Fruit fly (Drosophila melanogaster) whole organism, pupa: ENCODE results near the gene CG33710.

Experiments used
- CG10348 ChIP-seq: fragments of 200-800 bp; sonication (Bioruptor generic); IDR thresholded peaks from 2 replicates; pipeline ENCODE4 v1.3.6; 2022; ENCODE audit warnings: missing biosample characterization, missing genetic modification characterization
- CG12605 ChIP-seq: fragments of 200-800 bp; sonication (Bioruptor generic); IDR thresholded peaks from 2 replicates; pipeline ENCODE4 v1.3.6; 2022; ENCODE audit warnings: missing biosample characterization, missing genetic modification characterization
- CG13204 ChIP-seq: fragments of 200-800 bp; sonication (Bioruptor generic); optimal IDR thresholded peaks from 2 replicates; lab custom pipeline; 2018; ENCODE audit warnings: missing biosample characterization, mild to moderate bottlenecking, missing genetic modification characterization, moderate library complexity
- CG14655 ChIP-seq: fragments of 200-800 bp; sonication (Bioruptor generic); optimal IDR thresholded peaks from 3 replicates; lab custom pipeline; 2017; ENCODE audit warnings: mild to moderate bottlenecking, missing biosample characterization, missing genetic modification reagents, missing genetic modification characterization
- CG15710 ChIP-seq: fragments of 200-800 bp; sonication (Bioruptor generic); optimal IDR thresholded peaks from 2 replicates; lab custom pipeline; 2018; ENCODE audit warnings: missing biosample characterization, mild to moderate bottlenecking, missing genetic modification characterization, moderate library complexity
- CG17806 ChIP-seq: fragments of 200-800 bp; sonication (Bioruptor generic); optimal IDR thresholded peaks from 2 replicates; lab custom pipeline; 2018; ENCODE audit warnings: missing biosample characterization, mild to moderate bottlenecking, missing genetic modification characterization, moderate library complexity
- CG32121 ChIP-seq: fragments of 200-800 bp; sonication (Bioruptor generic); IDR thresholded peaks from 2 replicates; pipeline ENCODE4 v1.3.6; 2022; ENCODE audit warnings: missing biosample characterization, missing genetic modification characterization
- CG34367 ChIP-seq: fragments of 200-800 bp; sonication (Bioruptor generic); optimal IDR thresholded peaks from 2 replicates; lab custom pipeline; 2018; ENCODE audit warnings: missing biosample characterization, mild to moderate bottlenecking, missing genetic modification characterization
- CG4496 ChIP-seq: fragments of 200-800 bp; sonication (Bioruptor generic); IDR thresholded peaks from 3 replicates; pipeline ENCODE4 v1.3.6; 2022; ENCODE audit warnings: missing biosample characterization, missing genetic modification characterization
- CG8159 ChIP-seq: fragments of 200-800 bp; sonication (Bioruptor generic); optimal IDR thresholded peaks from 3 replicates; lab custom pipeline; 2018; ENCODE audit warnings: missing biosample characterization, mild to moderate bottlenecking, missing genetic modification characterization, moderate library complexity
- CG8301 ChIP-seq: fragments of 200-800 bp; sonication (Bioruptor generic); optimal IDR thresholded peaks from 2 replicates; lab custom pipeline; 2018; ENCODE audit warnings: missing biosample characterization, mild to moderate bottlenecking, missing genetic modification characterization
- CG9948 ChIP-seq: fragments of 200-800 bp; sonication (Bioruptor generic); optimal IDR thresholded peaks from 2 replicates; lab custom pipeline; 2018; ENCODE audit warnings: missing biosample characterization, mild to moderate bottlenecking, missing genetic modification characterization, moderate library complexity
- D1 ChIP-seq: fragments of 200-800 bp; sonication (Bioruptor generic); optimal IDR thresholded peaks from 2 replicates; lab custom pipeline; 2018; ENCODE audit warnings: missing biosample characterization, mild to moderate bottlenecking, missing genetic modification characterization, moderate library complexity
- EcR ChIP-seq: fragments of 200-800 bp; sonication (Bioruptor generic); optimal IDR thresholded peaks from 3 replicates; lab custom pipeline; 2019; ENCODE audit warnings: missing biosample characterization, missing genetic modification characterization, mild to moderate bottlenecking, moderate library complexity, missing genetic modification reagents
- Ets98B ChIP-seq: fragments of 200-800 bp; sonication (Bioruptor generic); IDR thresholded peaks from 2 replicates; pipeline ENCODE4 v1.3.6; 2022; ENCODE audit warnings: missing biosample characterization, missing genetic modification characterization
- Pif1A ChIP-seq: fragments of 200-800 bp; sonication (Bioruptor generic); optimal IDR thresholded peaks from 3 replicates; lab custom pipeline; 2016; ENCODE audit warnings: missing biosample characterization, missing genetic modification characterization
- Pif1B ChIP-seq: fragments of 200-800 bp; sonication (Bioruptor generic); optimal IDR thresholded peaks from 3 replicates; lab custom pipeline; 2016; ENCODE audit warnings: missing biosample characterization, missing genetic modification characterization
- Snoo ChIP-seq: fragments of 200-800 bp; sonication (Bioruptor generic); optimal IDR thresholded peaks from 3 replicates; lab custom pipeline; 2017; ENCODE audit warnings: missing biosample characterization, mild to moderate bottlenecking, missing genetic modification characterization, inconsistent platforms
- fd96Ca ChIP-seq: fragments of 200-800 bp; sonication (Bioruptor generic); IDR thresholded peaks from 3 replicates; pipeline ENCODE4 v1.3.6; 2022; ENCODE audit warnings: missing biosample characterization, missing genetic modification characterization
- gl ChIP-seq: fragments of 200-800 bp; sonication (Bioruptor generic); optimal IDR thresholded peaks from 2 replicates; lab custom pipeline; 2018; ENCODE audit warnings: missing biosample characterization, mild to moderate bottlenecking, missing genetic modification characterization
- rn ChIP-seq: fragments of 200-800 bp; sonication (Bioruptor generic); IDR thresholded peaks from 2 replicates; pipeline ENCODE4 v1.3.6; 2022; ENCODE audit warnings: missing biosample characterization, missing genetic modification characterization

The CG33710 gene

dm6 chr3L:19951868-19952267 is 722 bp downstream of the CG33710 start, which contains the start of gene CG34258:
CG34258 (minus strand) TSS chr3L:19951968.
- TF ChIP-seq gl (tag; lab: Kevin White, UChicago) (no peak), CG12605 (GFP tag; lab: Robert Waterston, UW) (no peak), CG17806 (tag; lab: Kevin White, UChicago) (no peak), CG34367 (tag; lab: Kevin White, UChicago) (no peak), CG15710 (tag; lab: Kevin White, UChicago) (no peak), CG32121 (GFP tag; lab: Robert Waterston, UW) (no peak), EcR (no peak)
- TF ChIP-seq, all 21 proteins: peak for 0

- TF ChIP-seq fd96Ca (no peak), CG34367 (tag; lab: Kevin White, UChicago) (no peak), CG14655 (GFP tag; lab: Kevin White, UChicago) (no peak), CG13204 (GFP tag; lab: Kevin White, UChicago) (no peak), D1 (no peak), CG10348 (GFP tag; lab: Robert Waterston, UW) (no peak), EcR (no peak)
Observed at dm6 chr3L:19951035-19951434, 1.6 kb downstream of the CG33710 start, which contains the start of gene CG32219. CG32219 (minus strand) TSS chr3L:19951135.

- TF ChIP-seq gl (tag; lab: Kevin White, UChicago): no peak
- TF ChIP-seq CG14655 (GFP tag; lab: Kevin White, UChicago): no peak
- no peak for TF ChIP-seq Snoo (tag; lab: Kevin White, UChicago)
- no peak for TF ChIP-seq CG13204 (GFP tag; lab: Kevin White, UChicago)
- no peak for TF ChIP-seq CG4496 (GFP tag; lab: Robert Waterston, UW)
- no peak for TF ChIP-seq Pif1A (GFP tag; lab: Kevin White, UChicago)
- TF ChIP-seq CG17806 (tag; lab: Kevin White, UChicago): no peak
- no peak for TF ChIP-seq CG10348 (GFP tag; lab: Robert Waterston, UW)
- TF ChIP-seq Pif1B (GFP tag; lab: Kevin White, UChicago): no peak
- no peak for TF ChIP-seq fd96Ca
- TF ChIP-seq CG9948 (tag; lab: Kevin White, UChicago): no peak
- no peak for TF ChIP-seq Ets98B (GFP tag; lab: Robert Waterston, UW)
- TF ChIP-seq CG15710 (tag; lab: Kevin White, UChicago): no peak
- no peak for TF ChIP-seq CG8159 (tag; lab: Kevin White, UChicago)
- no peak for TF ChIP-seq CG32121 (GFP tag; lab: Robert Waterston, UW)
- no peak for TF ChIP-seq D1
- TF ChIP-seq EcR: no peak
- TF ChIP-seq CG12605 (GFP tag; lab: Robert Waterston, UW): no peak
- no peak for TF ChIP-seq rn (GFP tag; lab: Robert Waterston, UW)
- TF ChIP-seq CG34367 (tag; lab: Kevin White, UChicago): no peak
Observed at dm6 chr3L:19945469-19945868, 7.1 kb downstream of the CG33710 start.

- no peak for TF ChIP-seq CG12605 (GFP tag; lab: Robert Waterston, UW)
- no peak for TF ChIP-seq CG4496 (GFP tag; lab: Robert Waterston, UW)
- TF ChIP-seq D1: no peak
- no peak for TF ChIP-seq Ets98B (GFP tag; lab: Robert Waterston, UW)
- TF ChIP-seq Snoo (tag; lab: Kevin White, UChicago): no peak
- no peak for TF ChIP-seq CG32121 (GFP tag; lab: Robert Waterston, UW)
- TF ChIP-seq CG10348 (GFP tag; lab: Robert Waterston, UW): no peak
- TF ChIP-seq CG9948 (tag; lab: Kevin White, UChicago): no peak
- no peak for TF ChIP-seq CG17806 (tag; lab: Kevin White, UChicago)
- TF ChIP-seq CG15710 (tag; lab: Kevin White, UChicago): no peak
- TF ChIP-seq CG13204 (GFP tag; lab: Kevin White, UChicago): no peak
- no peak for TF ChIP-seq Pif1A (GFP tag; lab: Kevin White, UChicago)
- TF ChIP-seq CG8159 (tag; lab: Kevin White, UChicago): no peak
- no peak for TF ChIP-seq Pif1B (GFP tag; lab: Kevin White, UChicago)
- no peak for TF ChIP-seq CG34367 (tag; lab: Kevin White, UChicago)
- TF ChIP-seq rn (GFP tag; lab: Robert Waterston, UW): no peak
Observed at dm6 chr3L:19941162-19941561, 11.4 kb downstream of the CG33710 start.

dm6 chr3L:19940349-19940748 is 12.2 kb downstream of the CG33710 start:
- TF ChIP-seq CG10348 (GFP tag; lab: Robert Waterston, UW) (no peak), rn (GFP tag; lab: Robert Waterston, UW) (no peak), CG32121 (GFP tag; lab: Robert Waterston, UW) (no peak), gl (tag; lab: Kevin White, UChicago) (no peak), CG34367 (tag; lab: Kevin White, UChicago) (no peak), CG8301 (tag; lab: Kevin White, UChicago) (no peak), Pif1B (GFP tag; lab: Kevin White, UChicago) (no peak), CG17806 (tag; lab: Kevin White, UChicago) (no peak), CG14655 (GFP tag; lab: Kevin White, UChicago) (no peak), Ets98B (GFP tag; lab: Robert Waterston, UW) (no peak), D1 (no peak), CG8159 (tag; lab: Kevin White, UChicago) (no peak), CG9948 (tag; lab: Kevin White, UChicago) (no peak)

- TF ChIP-seq gl (tag; lab: Kevin White, UChicago): no peak
- TF ChIP-seq CG13204 (GFP tag; lab: Kevin White, UChicago): no peak
- TF ChIP-seq CG14655 (GFP tag; lab: Kevin White, UChicago): no peak
- TF ChIP-seq CG12605 (GFP tag; lab: Robert Waterston, UW): peak; percentile 52
- TF ChIP-seq CG32121 (GFP tag; lab: Robert Waterston, UW): peak; percentile 16; the same call in 1 of the 2 replicates
- no peak; the same call in 2 of the 3 replicates for TF ChIP-seq CG4496 (GFP tag; lab: Robert Waterston, UW)
- TF ChIP-seq CG15710 (tag; lab: Kevin White, UChicago): no peak
- TF ChIP-seq Pif1A (GFP tag; lab: Kevin White, UChicago): no peak
- TF ChIP-seq Snoo (tag; lab: Kevin White, UChicago): no peak
- TF ChIP-seq CG8301 (tag; lab: Kevin White, UChicago): no peak
- peak; percentile 30; the same call in 1 of the 2 replicates for TF ChIP-seq Ets98B (GFP tag; lab: Robert Waterston, UW)
- no peak for TF ChIP-seq Pif1B (GFP tag; lab: Kevin White, UChicago)
- no peak for TF ChIP-seq CG9948 (tag; lab: Kevin White, UChicago)
- TF ChIP-seq EcR: no peak
- TF ChIP-seq, all 21 proteins: peak for 3
Observed at dm6 chr3L:19939024-19939423, 13.6 kb downstream of the CG33710 start, which contains the start of gene Ac76E. Ac76E (plus strand) TSS chr3L:19939287.
